Fruit fly (Drosophila melanogaster): ENCODE data around the gene Arl1.

Gene Arl1

DNA sequence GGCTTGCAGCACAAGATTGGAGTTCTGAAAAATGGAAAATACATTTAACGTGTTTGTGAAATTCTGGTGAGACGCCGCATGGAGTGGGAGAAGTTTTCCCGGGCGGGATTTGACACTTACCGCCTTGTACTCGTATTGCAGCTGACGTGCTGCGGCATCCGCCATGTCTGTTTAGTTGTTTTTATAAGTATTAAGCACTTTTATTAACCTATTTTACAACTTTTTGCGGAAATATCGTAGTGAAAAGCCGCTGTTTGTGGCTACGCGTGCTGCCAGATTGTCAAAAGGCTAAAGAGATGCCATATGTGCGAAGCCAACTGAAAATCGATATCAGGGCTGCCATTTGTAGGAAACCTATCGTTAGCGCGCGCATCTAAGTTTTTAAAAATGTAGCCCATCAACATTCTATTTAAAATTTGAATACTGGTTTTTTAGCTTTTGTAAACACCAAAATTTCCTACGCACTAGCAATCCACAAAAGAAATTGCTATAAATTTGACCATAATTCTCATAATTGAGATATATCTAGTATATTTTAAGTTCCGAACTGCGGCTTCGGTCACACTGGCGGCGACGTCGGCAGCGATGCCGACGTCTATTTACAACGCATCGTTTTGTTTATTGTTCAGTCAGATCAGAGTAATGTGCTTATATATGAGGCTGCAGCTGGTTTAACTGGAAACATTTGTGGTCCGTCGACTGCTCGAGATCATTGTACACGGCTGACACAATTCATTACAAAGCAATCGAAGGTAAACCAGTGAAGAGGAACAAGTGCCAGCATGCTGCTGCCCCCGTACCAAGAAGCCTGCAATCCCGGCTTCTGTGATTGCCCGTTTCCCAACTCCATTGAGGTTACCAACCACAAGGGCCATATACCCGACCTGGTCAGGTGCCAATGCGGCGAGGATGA is 15.1 kb upstream of the Arl1 start, which contains the start of the genes Brr2 and CG10516 (continued):
- no peak for TF ChIP-seq dmrt11E (tag; optimal IDR thresholded peaks at IDR 0.05)
- no peak for TF ChIP-seq pfk (GFP tag; optimal IDR thresholded peaks at IDR 0.05)
- TF ChIP-seq ro (GFP tag; IDR thresholded peaks at IDR 0.05), result no peak
- TF ChIP-seq CG10274 (GFP tag; optimal IDR thresholded peaks at IDR 0.05), result no peak
- TF ChIP-seq CG13287 (GFP tag; IDR thresholded peaks at IDR 0.05; ENCODE audit: partially characterized antibody), result peak; percentile 62
- TF ChIP-seq CG30403 (GFP tag; optimal IDR thresholded peaks at IDR 0.05), result peak; percentile 38
- no peak for TF ChIP-seq CG17912 (GFP tag; optimal IDR thresholded peaks at IDR 0.05)
- TF ChIP-seq CG17328 (GFP tag; IDR thresholded peaks at IDR 0.05), result no peak
- TF ChIP-seq prd (optimal IDR thresholded peaks at IDR 0.05), result no peak
- 0 out of 3 replicates have a peak, but pooled peaks have one; percentile 17 for TF ChIP-seq prd (GFP tag; IDR thresholded peaks at IDR 0.05)
- no peak for TF ChIP-seq mld (GFP tag; IDR thresholded peaks at IDR 0.05; ENCODE audit: partially characterized antibody)
- TF ChIP-seq Meics (GFP tag; optimal IDR thresholded peaks at IDR 0.05), result no peak
- TF ChIP-seq HmgD (GFP tag; optimal IDR thresholded peaks at IDR 0.05), result peak; percentile 23
- TF ChIP-seq CG5953 (GFP tag; IDR thresholded peaks at IDR 0.05), result no peak
- TF ChIP-seq aop (GFP tag; IDR thresholded peaks at IDR 0.05), result no peak
- TF ChIP-seq Xbp1 (GFP tag; optimal IDR thresholded peaks at IDR 0.05), result peak; percentile 43
- no peak for TF ChIP-seq gce (GFP tag; IDR thresholded peaks at IDR 0.05)
- no peak for TF ChIP-seq bigmax (GFP tag; optimal IDR thresholded peaks at IDR 0.05)
- peak; percentile 19 for TF ChIP-seq twi (tag; optimal IDR thresholded peaks at IDR 0.05)
- TF ChIP-seq CG7987 (GFP tag; optimal IDR thresholded peaks at IDR 0.05), result no peak
- no peak for TF ChIP-seq peb (GFP tag; IDR thresholded peaks at IDR 0.05)
- no peak for TF ChIP-seq caup (GFP tag; optimal IDR thresholded peaks at IDR 0.05; ENCODE audit: severe bottlenecking)
- TF ChIP-seq lola (GFP tag; optimal IDR thresholded peaks at IDR 0.05), result peak in 1 of 3 experiments; percentile 31
- peak; percentile 59 for TF ChIP-seq onecut (GFP tag; IDR thresholded peaks at IDR 0.05)
- no peak for TF ChIP-seq CG15011 (GFP tag; optimal IDR thresholded peaks at IDR 0.05)
- no peak for TF ChIP-seq D (optimal IDR thresholded peaks at IDR 0.05)
- TF ChIP-seq D (GFP tag; optimal IDR thresholded peaks at IDR 0.05), result no peak
- no peak for TF ChIP-seq mam (GFP tag; optimal IDR thresholded peaks at IDR 0.05)
- TF ChIP-seq CG12299 (tag; optimal IDR thresholded peaks at IDR 0.05), result no peak
- TF ChIP-seq CG8290 (GFP tag; optimal IDR thresholded peaks at IDR 0.05), result no peak
- no peak for TF ChIP-seq CG8290 (tag; optimal IDR thresholded peaks at IDR 0.05)
- TF ChIP-seq Ets97D (GFP tag; optimal IDR thresholded peaks at IDR 0.05), result peak; percentile 66
- no peak for TF ChIP-seq B-H1 (GFP tag; IDR thresholded peaks at IDR 0.05)
- peak; percentile 73 for TF ChIP-seq gfzf (GFP tag; optimal IDR thresholded peaks at IDR 0.05)
- TF ChIP-seq sob (GFP tag; IDR thresholded peaks at IDR 0.05), result no peak
- TF ChIP-seq btn (GFP tag; optimal IDR thresholded peaks at IDR 0.05), result no peak
- no peak for TF ChIP-seq CG12942 (GFP tag; optimal IDR thresholded peaks at IDR 0.05)
- TF ChIP-seq CG16815 (GFP tag; optimal IDR thresholded peaks at IDR 0.05), result no peak
- no peak for TF ChIP-seq cwo (GFP tag; optimal IDR thresholded peaks at IDR 0.05)
- no peak for TF ChIP-seq fd64A (GFP tag; optimal IDR thresholded peaks at IDR 0.05)
- no peak for TF ChIP-seq cad (GFP tag; optimal IDR thresholded peaks at IDR 0.05)
- TF ChIP-seq p53 (GFP tag; optimal IDR thresholded peaks at IDR 0.05), result peak; percentile 23
- no peak for TF ChIP-seq Dfd (GFP tag; optimal IDR thresholded peaks at IDR 0.05)
- TF ChIP-seq CG8924 (tag; optimal IDR thresholded peaks at IDR 0.05), result peak; percentile 23
- TF ChIP-seq CG18599 (GFP tag; optimal IDR thresholded peaks at IDR 0.05), result no peak
- no peak for TF ChIP-seq CG10959 (GFP tag; IDR thresholded peaks at IDR 0.05)
- TF ChIP-seq CG10979 (tag; optimal IDR thresholded peaks at IDR 0.05), result no peak
- TF ChIP-seq en (GFP tag; optimal IDR thresholded peaks at IDR 0.05), result no peak
- no peak for TF ChIP-seq bsh (GFP tag; optimal IDR thresholded peaks at IDR 0.05)
- TF ChIP-seq CG11560 (tag; IDR thresholded peaks at IDR 0.05), result no peak
